Worm (Caenorhabditis elegans) whole organism, early embryonic: ENCODE data around the gene clec-224.

Source experiments
- ama-1 ChIP-seq: fragments of 150-350 bp; optimal IDR thresholded peaks from 2 replicates; lab custom pipeline; 2014
- ceh-13 ChIP-seq: fragments of 200-800 bp; sonication (Bioruptor generic); optimal IDR thresholded peaks from 2 replicates; lab custom pipeline; 2018; ENCODE audit warnings: mild to moderate bottlenecking, missing genetic modification characterization, missing compliant biosample characterization
- flt-1 ChIP-seq: fragments of 200-800 bp; sonication (Bioruptor generic); IDR thresholded peaks from 2 replicates; pipeline ENCODE4 v1.3.6; 2022; ENCODE audit warnings: missing genetic modification characterization, missing compliant biosample characterization
- hnd-1 ChIP-seq: sonication (generic microtip); optimal IDR thresholded peaks from 2 replicates; lab custom pipeline; 2016; ENCODE audit warnings: missing genetic modification characterization, missing compliant biosample characterization
- scrt-1 ChIP-seq: fragments of 200-800 bp; sonication (Bioruptor generic); IDR thresholded peaks from 2 replicates; pipeline ENCODE4 v1.3.6; 2022; ENCODE audit warnings: missing genetic modification characterization, missing compliant biosample characterization
- sea-1 ChIP-seq: fragments of 200-800 bp; sonication (Bioruptor generic); conservative IDR thresholded peaks from 2 replicates; pipeline ENCODE4 v1.3.6; 2022; ENCODE audit warnings: missing genetic modification characterization, missing compliant biosample characterization
- tbx-37 ChIP-seq: fragments of 200-800 bp; sonication (Bioruptor generic); conservative IDR thresholded peaks from 2 replicates; pipeline ENCODE4 v1.3.6; 2022; ENCODE audit warnings: missing genetic modification reagents, missing genetic modification characterization, missing compliant biosample characterization

ce11 chrV:12183854-12184253 is 4.6 kb upstream of the clec-224 start, which contains the start of gene usip-1:
- TF ChIP-seq ama-1 (no peak), scrt-1 (GFP tag; lab: Robert Waterston, UW) (no peak), hnd-1 (tag; lab: Kevin White, UChicago) (no peak), sea-1 (GFP tag; lab: Robert Waterston, UW) (no peak), ceh-13 (GFP tag; lab: Kevin White, UChicago) (no peak), flt-1 (GFP tag; lab: Robert Waterston, UW) (no peak), tbx-37 (GFP tag; lab: Robert Waterston, UW) (no peak)
